Worm (Caenorhabditis elegans): ENCODE measurements around the gene pos-1.

The pos-1 gene

ce11 chrV:8414036-8414728 is at the start of gene pos-1:
Gene pos-1, plus strand, starts transcription at chrV:8414086.
- TF ChIP-seq him-1 (tag; optimal IDR thresholded peaks at IDR 0.05) (no peak), W03F9.2 (tag; optimal IDR thresholded peaks at IDR 0.05) (no peak)

- TF ChIP-seq dao-5 (tag; optimal IDR thresholded peaks at IDR 0.05) = no peak
- TF ChIP-seq him-1 (tag; optimal IDR thresholded peaks at IDR 0.05) = no peak
- no peak for TF ChIP-seq W03F9.2 (tag; optimal IDR thresholded peaks at IDR 0.05)
Measured at ce11 chrV:8370705-8371104, 43.2 kb upstream of the pos-1 start, which contains the start of gene gpa-2. Gene gpa-2, plus strand, starts transcription at chrV:8371005.

ce11 chrV:8375419-8375818 is 38.5 kb upstream of the pos-1 start, which contains the start of gene F38E1.10:
Gene F38E1.10, minus strand, starts transcription at chrV:8375519.
- TF ChIP-seq dao-5 (tag; optimal IDR thresholded peaks at IDR 0.05) (no peak), W03F9.2 (tag; optimal IDR thresholded peaks at IDR 0.05) (no peak), him-1 (tag; optimal IDR thresholded peaks at IDR 0.05) (no peak)

- TF ChIP-seq him-1 (tag; optimal IDR thresholded peaks at IDR 0.05) (no peak), dao-5 (tag; optimal IDR thresholded peaks at IDR 0.05) (no peak), W03F9.2 (tag; optimal IDR thresholded peaks at IDR 0.05) (no peak)
Measured at ce11 chrV:8375849-8376248, 38.0 kb upstream of the pos-1 start, which contains the start of gene F38E1.3. Gene F38E1.3, plus strand, starts transcription at chrV:8376149.

ce11 chrV:8379206-8379605 is 34.7 kb upstream of the pos-1 start, which contains the start of gene F52E1.5:
Gene F52E1.5, plus strand, starts transcription at chrV:8379506.
- no peak for TF ChIP-seq dao-5 (tag; optimal IDR thresholded peaks at IDR 0.05)
- no peak for TF ChIP-seq him-1 (tag; optimal IDR thresholded peaks at IDR 0.05)
- no peak for TF ChIP-seq W03F9.2 (tag; optimal IDR thresholded peaks at IDR 0.05)

- TF ChIP-seq W03F9.2 (tag; optimal IDR thresholded peaks at IDR 0.05) = no peak
- no peak for TF ChIP-seq dao-5 (tag; optimal IDR thresholded peaks at IDR 0.05)
Measured at ce11 chrV:8380076-8380475, 33.8 kb upstream of the pos-1 start.

- TF ChIP-seq dao-5 (tag; optimal IDR thresholded peaks at IDR 0.05) = no peak
- TF ChIP-seq W03F9.2 (tag; optimal IDR thresholded peaks at IDR 0.05) = no peak
- no peak for TF ChIP-seq him-1 (tag; optimal IDR thresholded peaks at IDR 0.05)
Measured at ce11 chrV:8383716-8384115, 30.2 kb upstream of the pos-1 start, which contains the start of gene F52E1.14. Gene F52E1.14, plus strand, starts transcription at chrV:8383922.

ce11 chrV:8384809-8385208 is 29.1 kb upstream of the pos-1 start:
- no peak for TF ChIP-seq him-1 (tag; optimal IDR thresholded peaks at IDR 0.05)
- no peak for TF ChIP-seq W03F9.2 (tag; optimal IDR thresholded peaks at IDR 0.05)
- TF ChIP-seq dao-5 (tag; optimal IDR thresholded peaks at IDR 0.05) = no peak

ce11 chrV:8385879-8386530 is 27.9 kb upstream of the pos-1 start, which contains the start of gene hsp-17:
Gene hsp-17, minus strand, starts transcription at chrV:8385929.
- no peak for TF ChIP-seq dao-5 (tag; optimal IDR thresholded peaks at IDR 0.05)
- TF ChIP-seq him-1 (tag; optimal IDR thresholded peaks at IDR 0.05) = no peak
- no peak for TF ChIP-seq W03F9.2 (tag; optimal IDR thresholded peaks at IDR 0.05)

- TF ChIP-seq W03F9.2 (tag; optimal IDR thresholded peaks at IDR 0.05) (no peak), dao-5 (tag; optimal IDR thresholded peaks at IDR 0.05) (no peak), him-1 (tag; optimal IDR thresholded peaks at IDR 0.05) (no peak)
Measured at ce11 chrV:8387056-8387455, 26.8 kb upstream of the pos-1 start, which contains the start of gene gcy-7. Gene gcy-7, plus strand, starts transcription at chrV:8387356.

ce11 chrV:8389307-8389706 is 24.6 kb upstream of the pos-1 start:
- TF ChIP-seq dao-5 (tag; optimal IDR thresholded peaks at IDR 0.05) (no peak), him-1 (tag; optimal IDR thresholded peaks at IDR 0.05) (no peak), W03F9.2 (tag; optimal IDR thresholded peaks at IDR 0.05) (no peak)

- TF ChIP-seq dao-5 (tag; optimal IDR thresholded peaks at IDR 0.05) = no peak
- no peak for TF ChIP-seq W03F9.2 (tag; optimal IDR thresholded peaks at IDR 0.05)
Measured at ce11 chrV:8394357-8394850, 19.5 kb upstream of the pos-1 start, which contains the start of the genes pho-6 and F52E1.3. Gene pho-6, minus strand, starts transcription at chrV:8394457. Gene F52E1.3, plus strand, starts transcription at chrV:8394800.

ce11 chrV:8400808-8401207 is 13.1 kb upstream of the pos-1 start:
- TF ChIP-seq W03F9.2 (tag; optimal IDR thresholded peaks at IDR 0.05) (no peak), dao-5 (tag; optimal IDR thresholded peaks at IDR 0.05) (no peak), him-1 (tag; optimal IDR thresholded peaks at IDR 0.05) (no peak)

- no peak for TF ChIP-seq W03F9.2 (tag; optimal IDR thresholded peaks at IDR 0.05)
Measured at ce11 chrV:8401267-8401666, 12.6 kb upstream of the pos-1 start.

Measured in whole organism, L4/young adult.